Fruit fly (Drosophila melanogaster) whole organism, embryonic: ENCODE data around the gene Oseg1.

Source experiments
- Atf6 ChIP-seq: fragments of 200-800 bp; sonication (Bioruptor generic); IDR thresholded peaks from 2 replicates; pipeline ENCODE4 v1.3.6; 2022; ENCODE audit warnings: missing biosample characterization, missing genetic modification characterization
- Bgb ChIP-seq: fragments of 200-800 bp; sonication (Bioruptor generic); IDR thresholded peaks from 2 replicates; pipeline ENCODE4 v1.3.6; 2022; ENCODE audit warnings: missing biosample characterization, missing genetic modification characterization; ENCODE audit not compliant: partially characterized antibody
- CG10267 ChIP-seq: fragments of 200-800 bp; sonication (Bioruptor generic); optimal IDR thresholded peaks from 2 replicates; lab custom pipeline; 2018; ENCODE audit warnings: missing biosample characterization, mild to moderate bottlenecking, missing genetic modification characterization, moderate library complexity
- CG10431 ChIP-seq: fragments of 200-800 bp; sonication (Bioruptor generic); optimal IDR thresholded peaks from 3 replicates; lab custom pipeline; 2018; ENCODE audit warnings: missing biosample characterization, mild to moderate bottlenecking, missing genetic modification characterization
- CG11695 ChIP-seq: fragments of 200-800 bp; sonication (Bioruptor generic); IDR thresholded peaks from 3 replicates; pipeline ENCODE4 v1.3.6; 2022; ENCODE audit warnings: missing biosample characterization, missing genetic modification characterization
- CG1603 ChIP-seq: fragments of 200-800 bp; sonication (Bioruptor generic); optimal IDR thresholded peaks from 2 replicates; lab custom pipeline; 2019; ENCODE audit warnings: missing biosample characterization, mild to moderate bottlenecking, missing genetic modification characterization, moderate library complexity
- CG17328 ChIP-seq: fragments of 200-800 bp; sonication (Bioruptor generic); IDR thresholded peaks from 2 replicates; pipeline ENCODE4 v1.3.6; 2022; ENCODE audit warnings: missing biosample characterization, missing genetic modification characterization
- CG17912 ChIP-seq: fragments of 200-800 bp; sonication (Bioruptor generic); optimal IDR thresholded peaks from 2 replicates; lab custom pipeline; 2018; ENCODE audit warnings: missing biosample characterization, mild to moderate bottlenecking, missing genetic modification characterization
- CG2116 ChIP-seq: fragments of 200-800 bp; sonication (Bioruptor generic); optimal IDR thresholded peaks from 3 replicates; lab custom pipeline; 2018; ENCODE audit warnings: missing biosample characterization, mild to moderate bottlenecking, missing genetic modification characterization
- CG2889 ChIP-seq: fragments of 200-800 bp; sonication (Bioruptor generic); IDR thresholded peaks from 3 replicates; pipeline ENCODE4 v1.3.6; 2022; ENCODE audit warnings: missing biosample characterization, missing genetic modification characterization
- CG3726 ChIP-seq: fragments of 200-800 bp; sonication (Bioruptor generic); IDR thresholded peaks from 3 replicates; pipeline ENCODE4, ENCODE4 v1.3.6; 2022; ENCODE audit warnings: missing biosample characterization, missing genetic modification characterization
- CG6175 ChIP-seq: fragments of 200-800 bp; sonication (Bioruptor generic); IDR thresholded peaks from 3 replicates; pipeline ENCODE4 v1.3.6; 2022; ENCODE audit warnings: missing biosample characterization, missing genetic modification characterization
- CG6689 ChIP-seq: fragments of 200-800 bp; sonication (Bioruptor generic); IDR thresholded peaks from 2 replicates; pipeline ENCODE4 v1.3.6; 2022; ENCODE audit warnings: missing biosample characterization, missing genetic modification characterization
- CG7372 ChIP-seq: fragments of 200-800 bp; sonication (Bioruptor generic); IDR thresholded peaks from 2 replicates; pipeline ENCODE4 v1.3.6; 2022; ENCODE audit warnings: missing biosample characterization, missing genetic modification characterization
- CG8388 ChIP-seq: fragments of 200-800 bp; sonication (Bioruptor generic); optimal IDR thresholded peaks from 2 replicates; lab custom pipeline; 2019; ENCODE audit warnings: missing biosample characterization, mild to moderate bottlenecking, missing genetic modification characterization, moderate library complexity
- CG9817 ChIP-seq: fragments of 200-800 bp; sonication (Bioruptor generic); optimal IDR thresholded peaks from 2 replicates; lab custom pipeline; 2018; ENCODE audit warnings: missing biosample characterization, mild to moderate bottlenecking, missing genetic modification characterization, moderate library complexity
- CG9876 ChIP-seq: fragments of 200-800 bp; sonication (Bioruptor generic); optimal IDR thresholded peaks from 2 replicates; lab custom pipeline; 2016; ENCODE audit warnings: missing biosample characterization, missing genetic modification characterization
- CG9932 ChIP-seq: fragments of 200-800 bp; sonication (Bioruptor generic); IDR thresholded peaks from 2 replicates; pipeline ENCODE4 v1.3.6; 2022; ENCODE audit warnings: missing biosample characterization, missing genetic modification characterization
- Camta ChIP-seq: fragments of 200-800 bp; sonication (Bioruptor generic); optimal IDR thresholded peaks from 2 replicates; lab custom pipeline; 2016; ENCODE audit warnings: missing biosample characterization, missing genetic modification characterization
- Dll ChIP-seq: fragments of 200-800 bp; sonication (Bioruptor generic); IDR thresholded peaks from 4 replicates; pipeline ENCODE4 v1.3.6; 2022; ENCODE audit warnings: missing biosample characterization, missing genetic modification characterization; ENCODE audit not compliant: partially characterized antibody
- Doc2 ChIP-seq: fragments of 200-800 bp; sonication (Bioruptor generic); IDR thresholded peaks from 2 replicates; pipeline ENCODE4 v1.3.6; 2022; ENCODE audit warnings: missing biosample characterization, missing genetic modification characterization
- Med ChIP-seq: fragments of 200-800 bp; sonication (Bioruptor generic); peaks from one replicate; lab custom pipeline; 2016; ENCODE audit warnings: missing biosample characterization, missing genetic modification characterization, mild to moderate bottlenecking, inconsistent platforms, moderate library complexity
- Neu2 ChIP-seq: fragments of 200-800 bp; sonication (Bioruptor generic); optimal IDR thresholded peaks from 3 replicates; lab custom pipeline; 2016; ENCODE audit warnings: missing biosample characterization, missing genetic modification characterization, borderline replicate concordance
- PHDP ChIP-seq: fragments of 200-800 bp; sonication (Bioruptor generic); optimal IDR thresholded peaks from 3 replicates; lab custom pipeline; 2018; ENCODE audit warnings: missing biosample characterization, mild to moderate bottlenecking, missing genetic modification characterization, moderate library complexity
- Pdp1 ChIP-seq, 2 experiments: fragments of 200-800 bp; sonication (Bioruptor generic); optimal IDR thresholded peaks; 3 replicates each; lab custom pipeline; 2016; ENCODE audit warnings: missing biosample characterization in 2 of 2, missing genetic modification characterization in 2 of 2, mild to moderate bottlenecking in 1 of 2, moderate library complexity in 1 of 2
- Rx ChIP-seq: fragments of 200-800 bp; sonication (Bioruptor generic); IDR thresholded peaks from 2 replicates; pipeline ENCODE4 v1.3.6; 2022; ENCODE audit warnings: missing biosample characterization, missing genetic modification characterization
- Stat92E ChIP-seq, 3 experiments: fragments of >200 bp in 2 of 3; fragments of 200-800 bp in 1 of 3; sonication (Bioruptor generic) in 1 of 3; optimal IDR thresholded peaks; 2 replicates each; lab custom pipeline; 2017 to 2019; ENCODE audit warnings: missing biosample characterization in 3 of 3, missing genetic modification characterization in 3 of 3, mild to moderate bottlenecking in 1 of 3, moderate library complexity in 1 of 3
- ara ChIP-seq: fragments of 200-800 bp; sonication (Bioruptor generic); IDR thresholded peaks from 2 replicates; pipeline ENCODE4 v1.3.6; 2022; ENCODE audit warnings: missing biosample characterization, missing genetic modification characterization
- ase ChIP-seq: fragments of 200-800 bp; sonication (Bioruptor generic); IDR thresholded peaks from 3 replicates; pipeline ENCODE4 v1.3.6; 2022; ENCODE audit warnings: missing biosample characterization, missing genetic modification characterization
- bsh ChIP-seq, 2 experiments: fragments of 200-800 bp; sonication (Bioruptor generic); optimal IDR thresholded peaks; 2 replicates each; lab custom pipeline; 2017 to 2018; ENCODE audit warnings: mild to moderate bottlenecking in 2 of 2, missing biosample characterization in 2 of 2, missing genetic modification characterization in 2 of 2, moderate library complexity in 1 of 2
- caup ChIP-seq: fragments of 200-800 bp; sonication (Bioruptor generic); optimal IDR thresholded peaks from 3 replicates; lab custom pipeline; 2017; ENCODE audit warnings: missing biosample characterization, mild to moderate bottlenecking, missing genetic modification characterization, moderate library complexity; ENCODE audit not compliant: severe bottlenecking
- crp ChIP-seq, 2 experiments: fragments of 200-800 bp; sonication (Bioruptor generic); optimal IDR thresholded peaks; 2 replicates in 1 of 2; 3 replicates in 1 of 2; lab custom pipeline; 2017; ENCODE audit warnings: missing biosample characterization in 2 of 2, missing genetic modification characterization in 2 of 2, mild to moderate bottlenecking in 1 of 2, moderate library complexity in 1 of 2
- cwo ChIP-seq: fragments of 200-800 bp; sonication (Bioruptor generic); optimal IDR thresholded peaks from 3 replicates; lab custom pipeline; 2017; ENCODE audit warnings: missing biosample characterization, missing genetic modification characterization, mild to moderate bottlenecking, moderate library complexity, missing genetic modification reagents
- dm ChIP-seq: fragments of 200-800 bp; sonication (Bioruptor generic); optimal IDR thresholded peaks from 3 replicates; lab custom pipeline; 2016; ENCODE audit warnings: missing biosample characterization, missing genetic modification characterization
- hkb ChIP-seq, 2 experiments: fragments of 200-800 bp in 1 of 2; fragments of >200 bp in 1 of 2; sonication (Bioruptor generic) in 1 of 2; IDR thresholded peaks in 1 of 2; optimal IDR thresholded peaks in 1 of 2; 2 replicates each; pipeline versions ENCODE4 v1.3.6 to Lab custom; 2017 to 2022; ENCODE audit warnings: missing biosample characterization in 1 of 2, missing genetic modification characterization in 1 of 2
- jigr1 ChIP-seq: fragments of 200-800 bp; sonication (Bioruptor generic); IDR thresholded peaks from 3 replicates; pipeline ENCODE4 v1.3.6; 2022; ENCODE audit warnings: missing biosample characterization, missing genetic modification characterization
- knrl ChIP-seq: fragments of 200-800 bp; sonication (Bioruptor generic); IDR thresholded peaks from 3 replicates; pipeline ENCODE4 v1.3.6; 2022; ENCODE audit warnings: missing biosample characterization, missing genetic modification characterization; ENCODE audit not compliant: partially characterized antibody
- lilli ChIP-seq: fragments of 200-800 bp; sonication (Bioruptor generic); optimal IDR thresholded peaks from 3 replicates; lab custom pipeline; 2016; ENCODE audit warnings: missing biosample characterization, missing genetic modification characterization
- mld ChIP-seq: fragments of 200-800 bp; sonication (Bioruptor generic); IDR thresholded peaks from 3 replicates; pipeline ENCODE4 v1.3.6; 2022; ENCODE audit warnings: missing biosample characterization, missing genetic modification characterization; ENCODE audit not compliant: partially characterized antibody
- nerfin-1 ChIP-seq: fragments of 200-800 bp; sonication (Bioruptor generic); optimal IDR thresholded peaks from 3 replicates; lab custom pipeline; 2019; ENCODE audit warnings: missing biosample characterization, mild to moderate bottlenecking, missing genetic modification characterization, moderate library complexity
- odd ChIP-seq: fragments of 200-800 bp; sonication (Bioruptor generic); optimal IDR thresholded peaks from 2 replicates; lab custom pipeline; 2017; ENCODE audit warnings: missing biosample characterization, mild to moderate bottlenecking, missing genetic modification characterization
- org-1 ChIP-seq: fragments of 200-800 bp; sonication (Bioruptor generic); optimal IDR thresholded peaks from 2 replicates; lab custom pipeline; 2017; ENCODE audit warnings: missing biosample characterization, missing genetic modification characterization
- pan ChIP-seq, 4 experiments: fragments of >200 bp in 3 of 4; fragments of 200-800 bp in 1 of 4; sonication (Bioruptor generic) in 1 of 4; optimal IDR thresholded peaks in 3 of 4; IDR thresholded peaks in 1 of 4; 2 replicates each; pipeline versions ENCODE4 v1.3.6 to Lab custom; 2017 to 2022; ENCODE audit warnings: missing biosample characterization in 2 of 4, missing genetic modification characterization in 2 of 4, mixed read lengths in 1 of 4
- pnt ChIP-seq: fragments of 200-800 bp; sonication (Bioruptor generic); optimal IDR thresholded peaks from 3 replicates; lab custom pipeline; 2016; ENCODE audit warnings: missing biosample characterization, missing genetic modification characterization
- sisA ChIP-seq: fragments of 200-800 bp; sonication (Bioruptor generic); IDR thresholded peaks from 2 replicates; pipeline ENCODE4 v1.3.6; 2022; ENCODE audit warnings: missing biosample characterization, missing genetic modification characterization
- slp2 ChIP-seq: fragments of 200-800 bp; sonication (Bioruptor generic); optimal IDR thresholded peaks from 2 replicates; lab custom pipeline; 2016; ENCODE audit warnings: missing biosample characterization, missing genetic modification characterization
- tll ChIP-seq, 2 experiments: fragments of 200-800 bp in 1 of 2; fragments of >200 bp in 1 of 2; sonication (Bioruptor generic) in 1 of 2; optimal IDR thresholded peaks; 2 replicates each; lab custom pipeline; 2017 to 2019; ENCODE audit warnings: missing biosample characterization in 2 of 2, missing genetic modification characterization in 2 of 2, mild to moderate bottlenecking in 1 of 2, moderate library complexity in 1 of 2
- yki ChIP-seq: fragments of >200 bp; optimal IDR thresholded peaks from 3 replicates; lab custom pipeline; 2018
- zfh1 ChIP-seq: fragments of 200-800 bp; sonication (Bioruptor generic); IDR thresholded peaks from 3 replicates; pipeline ENCODE4 v1.3.6; 2022; ENCODE audit warnings: missing biosample characterization, missing genetic modification characterization

Oseg1 gene

DNA sequence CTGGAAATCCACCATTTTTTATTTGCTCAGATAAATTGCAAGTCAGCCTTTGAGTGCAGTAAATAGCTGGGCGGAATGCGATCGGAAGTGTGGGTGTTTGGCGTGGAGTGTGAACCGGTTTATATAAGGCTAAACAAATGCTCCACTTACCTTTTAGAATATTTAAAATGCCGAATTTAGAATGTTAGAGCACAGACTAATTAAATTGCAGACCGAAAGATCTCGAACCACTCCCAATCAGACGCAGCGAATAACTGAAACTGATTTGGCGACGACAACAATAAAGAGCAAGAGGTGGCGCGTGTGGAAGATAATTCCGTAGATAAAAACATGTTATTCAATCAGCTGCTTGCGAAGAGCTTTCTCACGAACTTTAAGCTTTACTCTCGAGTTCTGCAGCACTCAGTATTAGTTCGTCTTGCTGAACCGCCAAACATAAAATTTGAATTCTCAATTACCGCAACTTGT, 51.9 kb downstream of the Oseg1 start, which contains the start of gene Idh (continued):
- TF ChIP-seq Med (GFP tag; lab: Kevin White, UChicago) (peak; percentile 92), pnt (GFP tag; lab: Kevin White, UChicago) (no peak), CG8388 (GFP tag; lab: Kevin White, UChicago) (no peak), lilli (GFP tag; lab: Kevin White, UChicago) (peak; percentile 2), tll (GFP tag; optimal IDR thresholded peaks at IDR 0.05; lab: Kevin White, UChicago) (no peak), CG11695 (GFP tag; lab: Robert Waterston, UW) (no peak), Atf6 (GFP tag; lab: Robert Waterston, UW) (peak; percentile 47; the same call in 1 of the 2 replicates), crp (GFP tag; optimal IDR thresholded peaks at IDR 0.05; lab: Kevin White, UChicago) (peak; percentile 17 to 92), pan (optimal IDR thresholded peaks at IDR 0.05; lab: Kevin White, UChicago) (no peak), pan (GFP tag; optimal IDR thresholded peaks at IDR 0.05 in 1 of 2, IDR thresholded peaks at IDR 0.05 in 1 of 2) (no peak), CG9876 (GFP tag; lab: Kevin White, UChicago) (no peak), CG10431 (no peak), CG6175 (no peak), Bgb (peak; percentile 61), Rx (GFP tag; lab: Robert Waterston, UW) (no peak), Doc2 (GFP tag; lab: Robert Waterston, UW) (no peak), odd (GFP tag; lab: Kevin White, UChicago) (peak; percentile 29), Pdp1 (GFP tag; optimal IDR thresholded peaks at IDR 0.05; lab: Kevin White, UChicago) (peak in 1 of 2 experiments; percentile 100), cwo (GFP tag; lab: Kevin White, UChicago) (no peak), nerfin-1 (no peak), mld (GFP tag; lab: Robert Waterston, UW) (no peak), zfh1 (GFP tag; lab: Robert Waterston, UW) (no peak), yki (lab: Kevin White, UChicago) (no peak), CG2889 (GFP tag; lab: Robert Waterston, UW) (no peak), caup (peak; percentile 35), PHDP (tag; lab: Kevin White, UChicago) (peak; percentile 51), hkb (optimal IDR thresholded peaks at IDR 0.05; lab: Kevin White, UChicago) (no peak), hkb (GFP tag; IDR thresholded peaks at IDR 0.05; lab: Robert Waterston, UW) (no peak), CG9932 (GFP tag; lab: Robert Waterston, UW) (peak; percentile 34), org-1 (GFP tag; lab: Kevin White, UChicago) (no peak), bsh (GFP tag; optimal IDR thresholded peaks at IDR 0.05; lab: Kevin White, UChicago) (no peak), jigr1 (GFP tag; lab: Robert Waterston, UW) (no peak), sisA (GFP tag; lab: Robert Waterston, UW) (no peak), CG1603 (peak; percentile 2), CG7372 (GFP tag; lab: Robert Waterston, UW) (no peak), CG2116 (no peak), Dll (GFP tag; lab: Robert Waterston, UW) (peak; percentile 36; the same call in 1 of the 4 replicates), CG17328 (GFP tag; lab: Robert Waterston, UW) (no peak), CG6689 (no peak), ase (GFP tag; lab: Robert Waterston, UW) (no peak), Neu2 (GFP tag; lab: Kevin White, UChicago) (no peak), dm (GFP tag; lab: Kevin White, UChicago) (no peak), Stat92E (GFP tag; optimal IDR thresholded peaks at IDR 0.05; lab: Kevin White, UChicago) (peak in 1 of 3 experiments; percentile 19), CG3726 (GFP tag; lab: Robert Waterston, UW) (no peak), CG17912 (GFP tag; lab: Kevin White, UChicago) (no peak), slp2 (no peak), knrl (GFP tag; lab: Robert Waterston, UW) (0 out of 3 replicates have a peak, but pooled peaks have one; percentile 8), CG10267 (tag; lab: Kevin White, UChicago) (no peak), ara (GFP tag; lab: Robert Waterston, UW) (0 out of 2 replicates have a peak, but pooled peaks have one; percentile 28), Camta (GFP tag; lab: Kevin White, UChicago) (no peak), CG9817 (tag; lab: Kevin White, UChicago) (no peak)
